Fruit fly (Drosophila melanogaster) whole organism, embryonic: ENCODE data around the gene CG31267.
A peak's percentile ranks its signal among the peaks of the same experiment; 100 is the strongest.

Source experiments
- Asciz ChIP-seq: fragments of 200-800 bp; sonication (Bioruptor generic); optimal IDR thresholded peaks from 2 replicates; lab custom pipeline; 2017; ENCODE audit warnings: missing biosample characterization, mild to moderate bottlenecking, missing genetic modification characterization, missing genetic modification reagents
- Awh ChIP-seq: fragments of 200-800 bp; sonication (Bioruptor generic); IDR thresholded peaks from 2 replicates; pipeline ENCODE4, ENCODE4 v1.3.6; 2022; ENCODE audit warnings: missing biosample characterization, missing genetic modification characterization
- B-H1 ChIP-seq: fragments of 200-800 bp; sonication (Bioruptor generic); IDR thresholded peaks from 3 replicates; pipeline ENCODE4 v1.3.6; 2022; ENCODE audit warnings: missing biosample characterization, missing genetic modification characterization
- BEAF-32 ChIP-seq: fragments of 200-800 bp; sonication (Bioruptor generic); optimal IDR thresholded peaks from 3 replicates; lab custom pipeline; 2017; ENCODE audit warnings: missing biosample characterization, missing genetic modification characterization, mild to moderate bottlenecking, moderate library complexity, missing genetic modification reagents
- Blimp-1 ChIP-seq: fragments of 200-800 bp; sonication (Bioruptor generic); optimal IDR thresholded peaks from 3 replicates; lab custom pipeline; 2018; ENCODE audit warnings: missing biosample characterization, missing genetic modification characterization, mild to moderate bottlenecking, moderate library complexity, missing genetic modification reagents
- CG10274 ChIP-seq: fragments of 200-800 bp; sonication (Bioruptor generic); optimal IDR thresholded peaks from 3 replicates; lab custom pipeline; 2017; ENCODE audit warnings: missing biosample characterization, mild to moderate bottlenecking, missing genetic modification characterization
- CG10979 ChIP-seq: fragments of 200-800 bp; sonication (Bioruptor generic); optimal IDR thresholded peaks from 2 replicates; lab custom pipeline; 2018; ENCODE audit warnings: missing biosample characterization, mild to moderate bottlenecking, missing genetic modification characterization, moderate library complexity
- CG12299 ChIP-seq: fragments of 200-800 bp; sonication (Bioruptor generic); optimal IDR thresholded peaks from 2 replicates; lab custom pipeline; 2018; ENCODE audit warnings: missing biosample characterization, mild to moderate bottlenecking, missing genetic modification characterization
- CG13424 ChIP-seq: fragments of 200-800 bp; sonication (Bioruptor generic); optimal IDR thresholded peaks from 2 replicates; lab custom pipeline; 2019; ENCODE audit warnings: missing biosample characterization, mild to moderate bottlenecking, missing genetic modification characterization, moderate library complexity
- CG13624 ChIP-seq: fragments of 200-800 bp; sonication (Bioruptor generic); optimal IDR thresholded peaks from 2 replicates; lab custom pipeline; 2016; ENCODE audit warnings: missing biosample characterization, missing genetic modification characterization
- CG15073 ChIP-seq: fragments of 200-800 bp; sonication (Bioruptor generic); optimal IDR thresholded peaks from 2 replicates; lab custom pipeline; 2016; ENCODE audit warnings: missing biosample characterization, missing genetic modification characterization
- CG17568 ChIP-seq: fragments of 200-800 bp; sonication (Bioruptor generic); optimal IDR thresholded peaks from 2 replicates; lab custom pipeline; 2018; ENCODE audit warnings: missing biosample characterization, mild to moderate bottlenecking, missing genetic modification characterization, moderate library complexity
- CG18011 ChIP-seq: fragments of 200-800 bp; sonication (Bioruptor generic); optimal IDR thresholded peaks from 2 replicates; lab custom pipeline; 2017; ENCODE audit warnings: missing biosample characterization, missing genetic modification characterization, mild to moderate bottlenecking, moderate library complexity, missing genotype
- CG2199 ChIP-seq: fragments of 200-800 bp; sonication (Bioruptor generic); IDR thresholded peaks from 3 replicates; pipeline ENCODE4 v1.3.6; 2022; ENCODE audit warnings: missing biosample characterization, missing genetic modification characterization
- CG32532 ChIP-seq: fragments of 200-800 bp; sonication (Bioruptor generic); IDR thresholded peaks from 2 replicates; pipeline ENCODE4 v1.3.6; 2022; ENCODE audit warnings: missing biosample characterization, missing genetic modification characterization
- CG3995 ChIP-seq: fragments of 200-800 bp; sonication (Bioruptor generic); optimal IDR thresholded peaks from 3 replicates; lab custom pipeline; 2016; ENCODE audit warnings: missing biosample characterization, missing genetic modification characterization
- CG42726 ChIP-seq: fragments of 200-800 bp; sonication (Bioruptor generic); IDR thresholded peaks from 2 replicates; pipeline ENCODE4 v1.3.6; 2022; ENCODE audit warnings: missing biosample characterization, missing genetic modification characterization; ENCODE audit not compliant: partially characterized antibody
- CG4360 ChIP-seq: fragments of 200-800 bp; sonication (Bioruptor generic); IDR thresholded peaks from 2 replicates; pipeline ENCODE4 v1.3.6; 2022; ENCODE audit warnings: missing biosample characterization, missing genetic modification characterization
- CG6813 ChIP-seq: fragments of 200-800 bp; sonication (Bioruptor generic); optimal IDR thresholded peaks from 2 replicates; lab custom pipeline; 2017; ENCODE audit warnings: missing biosample characterization, missing genetic modification characterization, mild to moderate bottlenecking, moderate library complexity, missing genetic modification reagents
- CrebB ChIP-seq: fragments of 200-800 bp; sonication (Bioruptor generic); optimal IDR thresholded peaks from 3 replicates; lab custom pipeline; 2018; ENCODE audit warnings: missing biosample characterization, mild to moderate bottlenecking, missing genetic modification characterization
- Doc3 ChIP-seq: fragments of 200-800 bp; sonication (Bioruptor generic); IDR thresholded peaks from 3 replicates; pipeline ENCODE4 v1.3.6; 2022; ENCODE audit warnings: missing biosample characterization, missing genetic modification characterization; ENCODE audit not compliant: partially characterized antibody
- Dp ChIP-seq: fragments of 200-800 bp; sonication (Bioruptor generic); optimal IDR thresholded peaks from 2 replicates; lab custom pipeline; 2018; ENCODE audit warnings: missing biosample characterization, mild to moderate bottlenecking, missing genetic modification characterization, moderate library complexity
- Ets65A ChIP-seq: fragments of 200-800 bp; sonication (Bioruptor generic); peaks from one replicate; lab custom pipeline; 2016; ENCODE audit warnings: missing biosample characterization, missing genetic modification characterization
- Gsc ChIP-seq: fragments of 200-800 bp; sonication (Bioruptor generic); IDR thresholded peaks from 2 replicates; pipeline ENCODE4 v1.3.6; 2022; ENCODE audit warnings: missing biosample characterization, missing genetic modification characterization
- HmgZ ChIP-seq: fragments of 200-800 bp; sonication (Bioruptor generic); optimal IDR thresholded peaks from 2 replicates; lab custom pipeline; 2018; ENCODE audit warnings: missing biosample characterization, mild to moderate bottlenecking, missing genetic modification characterization
- Hmr ChIP-seq: fragments of 200-800 bp; sonication (Bioruptor generic); optimal IDR thresholded peaks from 3 replicates; lab custom pipeline; 2017; ENCODE audit warnings: mild to moderate bottlenecking, missing biosample characterization, missing genetic modification reagents, missing genetic modification characterization
- Hr39 ChIP-seq: fragments of >200 bp; optimal IDR thresholded peaks from 2 replicates; lab custom pipeline; 2017
- Poxn ChIP-seq: fragments of 200-800 bp; sonication (Bioruptor generic); IDR thresholded peaks from 2 replicates; pipeline ENCODE4 v1.3.6; 2022; ENCODE audit warnings: missing biosample characterization, missing genetic modification characterization
- Scr ChIP-seq: fragments of 200-800 bp; sonication (Bioruptor generic); IDR thresholded peaks from 2 replicates; pipeline ENCODE4 v1.3.6; 2022; ENCODE audit warnings: missing biosample characterization, missing genetic modification characterization; ENCODE audit not compliant: partially characterized antibody
- al ChIP-seq: fragments of 200-800 bp; sonication (Bioruptor generic); IDR thresholded peaks from 2 replicates; pipeline ENCODE4 v1.3.6; 2022; ENCODE audit warnings: missing biosample characterization, missing genetic modification characterization
- ara ChIP-seq: fragments of 200-800 bp; sonication (Bioruptor generic); IDR thresholded peaks from 2 replicates; pipeline ENCODE4 v1.3.6; 2022; ENCODE audit warnings: missing biosample characterization, missing genetic modification characterization
- bowl ChIP-seq: fragments of 200-800 bp; sonication (Bioruptor generic); IDR thresholded peaks from 2 replicates; pipeline ENCODE4 v1.3.6; 2022; ENCODE audit warnings: missing biosample characterization, missing genetic modification characterization
- br ChIP-seq: fragments of >200 bp; optimal IDR thresholded peaks from 2 replicates; lab custom pipeline; 2017
- crp ChIP-seq, 2 experiments: fragments of 200-800 bp; sonication (Bioruptor generic); optimal IDR thresholded peaks; 2 replicates in 1 of 2; 3 replicates in 1 of 2; lab custom pipeline; 2017; ENCODE audit warnings: missing biosample characterization in 2 of 2, missing genetic modification characterization in 2 of 2, mild to moderate bottlenecking in 1 of 2, moderate library complexity in 1 of 2
- danr ChIP-seq: fragments of 200-800 bp; sonication (Bioruptor generic); IDR thresholded peaks from 2 replicates; pipeline ENCODE4 v1.3.6; 2022; ENCODE audit warnings: missing biosample characterization, missing genetic modification characterization
- dm ChIP-seq: fragments of 200-800 bp; sonication (Bioruptor generic); optimal IDR thresholded peaks from 3 replicates; lab custom pipeline; 2016; ENCODE audit warnings: missing biosample characterization, missing genetic modification characterization
- fu2 ChIP-seq: fragments of 200-800 bp; sonication (Bioruptor generic); optimal IDR thresholded peaks from 2 replicates; lab custom pipeline; 2016; ENCODE audit warnings: missing biosample characterization, missing genetic modification characterization
- gce ChIP-seq: fragments of 200-800 bp; sonication (Bioruptor generic); IDR thresholded peaks from 3 replicates; pipeline ENCODE4 v1.3.6; 2022; ENCODE audit warnings: missing biosample characterization, missing genetic modification characterization
- grau ChIP-seq: fragments of 200-800 bp; optimal IDR thresholded peaks from 3 replicates; lab custom pipeline; 2019; ENCODE audit warnings: missing biosample characterization, mild to moderate bottlenecking, missing genetic modification characterization, moderate library complexity
- lov ChIP-seq, 2 experiments: fragments of 200-800 bp in 1 of 2; fragments of >200 bp in 1 of 2; sonication (Bioruptor generic) in 1 of 2; IDR thresholded peaks in 1 of 2; optimal IDR thresholded peaks in 1 of 2; 2 replicates in 1 of 2; 3 replicates in 1 of 2; pipeline versions ENCODE4 v1.3.6 to Lab custom; 2017 to 2022; ENCODE audit warnings: missing biosample characterization in 1 of 2, missing genetic modification characterization in 1 of 2
- org-1 ChIP-seq: fragments of 200-800 bp; sonication (Bioruptor generic); optimal IDR thresholded peaks from 2 replicates; lab custom pipeline; 2017; ENCODE audit warnings: missing biosample characterization, missing genetic modification characterization
- p53 ChIP-seq: fragments of 200-800 bp; sonication (Bioruptor generic); optimal IDR thresholded peaks from 2 replicates; lab custom pipeline; 2016; ENCODE audit warnings: missing biosample characterization, missing genetic modification characterization
- pros ChIP-seq: fragments of 200-800 bp; sonication (Bioruptor generic); optimal IDR thresholded peaks from 3 replicates; lab custom pipeline; 2019; ENCODE audit warnings: missing biosample characterization, mild to moderate bottlenecking, missing genetic modification characterization, moderate library complexity
- pum ChIP-seq: fragments of 200-800 bp; sonication (Bioruptor generic); optimal IDR thresholded peaks from 2 replicates; lab custom pipeline; 2016; ENCODE audit warnings: missing biosample characterization, missing genetic modification characterization
- slou ChIP-seq: fragments of 200-800 bp; sonication (Bioruptor generic); optimal IDR thresholded peaks from 3 replicates; lab custom pipeline; 2016; ENCODE audit warnings: missing biosample characterization, missing genetic modification characterization
- sna ChIP-seq: fragments of 200-800 bp; sonication (Bioruptor generic); IDR thresholded peaks from 2 replicates; pipeline ENCODE4 v1.3.6; 2022; ENCODE audit warnings: missing biosample characterization, missing genetic modification characterization; ENCODE audit not compliant: partially characterized antibody
- sqz ChIP-seq: fragments of 200-800 bp; sonication (Bioruptor generic); optimal IDR thresholded peaks from 3 replicates; lab custom pipeline; 2018; ENCODE audit warnings: missing biosample characterization, mild to moderate bottlenecking, missing genetic modification characterization
- ssp ChIP-seq: fragments of 200-800 bp; sonication (Bioruptor generic); IDR thresholded peaks from 2 replicates; pipeline ENCODE4 v1.3.6; 2022; ENCODE audit warnings: missing biosample characterization, missing genetic modification characterization
- stwl ChIP-seq: fragments of 200-800 bp; sonication (Bioruptor generic); optimal IDR thresholded peaks from 3 replicates; lab custom pipeline; 2018; ENCODE audit warnings: missing biosample characterization, mild to moderate bottlenecking, missing genetic modification characterization, moderate library complexity
- trem ChIP-seq: fragments of 200-800 bp; optimal IDR thresholded peaks from 3 replicates; lab custom pipeline; 2019; ENCODE audit warnings: missing biosample characterization, mild to moderate bottlenecking, missing genetic modification characterization, moderate library complexity

Gene CG31267

dm6 chr3R:17117607-17118327 lies 16.2 kb upstream of the CG31267 start (continued):
- TF ChIP-seq pros (GFP tag; lab: Kevin White, UChicago) = no peak
- no peak for TF ChIP-seq CG3995 (GFP tag; lab: Kevin White, UChicago)
- no peak for TF ChIP-seq Awh (GFP tag; lab: Robert Waterston, UW)
- TF ChIP-seq CG17568 (GFP tag; lab: Kevin White, UChicago) = no peak
- TF ChIP-seq Asciz (GFP tag; lab: Kevin White, UChicago) = no peak
- no peak for TF ChIP-seq CrebB (tag; lab: Kevin White, UChicago)
- TF ChIP-seq sna (GFP tag; lab: Robert Waterston, UW) = no peak
- peak; percentile 62 for TF ChIP-seq CG10979 (tag; lab: Kevin White, UChicago)
- TF ChIP-seq CG10274 (GFP tag; lab: Kevin White, UChicago) = peak; percentile 79
- no peak for TF ChIP-seq fu2 (GFP tag; lab: Kevin White, UChicago)
- no peak for TF ChIP-seq lov (optimal IDR thresholded peaks at IDR 0.05; lab: Kevin White, UChicago)
- TF ChIP-seq lov (GFP tag; IDR thresholded peaks at IDR 0.05; lab: Robert Waterston, UW) = no peak
- no peak for TF ChIP-seq CG12299 (tag; lab: Kevin White, UChicago)
- TF ChIP-seq slou (GFP tag; lab: Kevin White, UChicago) = no peak
- no peak for TF ChIP-seq HmgZ (tag; lab: Kevin White, UChicago)
- TF ChIP-seq grau = peak; percentile 29
- TF ChIP-seq trem = peak; percentile 36
- TF ChIP-seq dm (GFP tag; lab: Kevin White, UChicago) = no peak
- TF ChIP-seq Poxn (GFP tag; lab: Robert Waterston, UW) = no peak
- no peak for TF ChIP-seq BEAF-32
- no peak for TF ChIP-seq al (GFP tag; lab: Robert Waterston, UW)
- TF ChIP-seq CG32532 (GFP tag; lab: Robert Waterston, UW) = no peak
- TF ChIP-seq CG42726 (GFP tag; lab: Robert Waterston, UW) = no peak
- no peak for TF ChIP-seq org-1 (GFP tag; lab: Kevin White, UChicago)
- 0 out of 2 replicates have a peak, but pooled peaks have one; percentile 34 for TF ChIP-seq ara
- TF ChIP-seq Dp (GFP tag; lab: Kevin White, UChicago) = no peak
- TF ChIP-seq CG4360 (GFP tag; lab: Robert Waterston, UW) = no peak
- TF ChIP-seq CG6813 = no peak
- no peak for TF ChIP-seq Hr39 (lab: Kevin White, UChicago)
- TF ChIP-seq ssp (GFP tag; lab: Robert Waterston, UW) = no peak
- no peak for TF ChIP-seq bowl (GFP tag; lab: Robert Waterston, UW)
- no peak for TF ChIP-seq Gsc (GFP tag; lab: Robert Waterston, UW)
- TF ChIP-seq gce (GFP tag; lab: Robert Waterston, UW) = no peak
- no peak for TF ChIP-seq Hmr
- TF ChIP-seq danr = no peak
- no peak for TF ChIP-seq Doc3 (GFP tag; lab: Robert Waterston, UW)
- no peak for TF ChIP-seq CG13624 (GFP tag; lab: Kevin White, UChicago)
- no peak for TF ChIP-seq CG18011 (GFP tag; lab: Kevin White, UChicago)
- TF ChIP-seq CG15073 (GFP tag; lab: Kevin White, UChicago) = no peak

DNA sequence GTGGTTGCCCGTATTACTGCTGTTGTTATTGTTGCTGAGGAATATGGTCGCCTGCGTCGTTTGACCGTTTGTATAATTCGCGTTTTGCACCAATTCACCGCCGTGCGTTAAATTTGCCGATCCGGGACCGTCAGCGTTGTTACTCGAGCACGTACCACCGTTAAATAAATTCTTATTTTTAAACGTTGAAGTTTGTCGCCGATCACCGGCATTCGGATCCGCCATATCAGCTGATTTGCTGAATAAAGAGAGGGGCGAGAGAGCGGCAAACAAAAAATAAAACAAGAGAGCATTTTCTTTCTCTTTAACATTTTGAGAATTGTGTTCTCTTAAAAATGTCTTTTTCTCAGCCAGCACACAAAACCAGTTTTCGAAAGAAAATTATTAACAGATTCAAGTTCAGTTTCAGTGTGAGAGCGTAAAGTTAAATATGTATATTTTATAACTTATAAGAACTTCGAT lies 15.0 kb upstream of the CG31267 start:
- TF ChIP-seq Scr = peak; percentile 21; the same call in 1 of the 2 replicates
- TF ChIP-seq sqz = peak; percentile 20
- no peak for TF ChIP-seq p53
- TF ChIP-seq Blimp-1 (GFP tag; lab: Kevin White, UChicago) = no peak
- no peak for TF ChIP-seq pum (GFP tag; lab: Kevin White, UChicago)
- TF ChIP-seq CG4360 (GFP tag; lab: Robert Waterston, UW) = peak; percentile 62; the same call in 1 of the 2 replicates
- peak; percentile 22; the same call in 1 of the 2 replicates for TF ChIP-seq sna (GFP tag; lab: Robert Waterston, UW)
- TF ChIP-seq CG2199 = 0 out of 3 replicates have a peak, but pooled peaks have one; percentile 4
- peak in 1 of 2 experiments; percentile 70 for TF ChIP-seq crp (GFP tag; optimal IDR thresholded peaks at IDR 0.05; lab: Kevin White, UChicago)
- no peak for TF ChIP-seq Ets65A
- peak; percentile 18 for TF ChIP-seq stwl (tag; lab: Kevin White, UChicago)
- no peak for TF ChIP-seq CG13424 (tag; lab: Kevin White, UChicago)
- no peak for TF ChIP-seq br (lab: Kevin White, UChicago)
- TF ChIP-seq B-H1 (GFP tag; lab: Robert Waterston, UW) = no peak
